Fruit fly (Drosophila melanogaster) whole organism, embryonic: Measurements from ENCODE around the gene CG15408.

ENCODE experiments used
- Awh ChIP-seq: fragments of 200-800 bp; sonication (Bioruptor generic); IDR thresholded peaks from 2 replicates; pipeline ENCODE4, ENCODE4 v1.3.6; 2022; ENCODE audit warnings: missing biosample characterization, missing genetic modification characterization
- B-H1 ChIP-seq: fragments of 200-800 bp; sonication (Bioruptor generic); IDR thresholded peaks from 3 replicates; pipeline ENCODE4 v1.3.6; 2022; ENCODE audit warnings: missing biosample characterization, missing genetic modification characterization
- BEAF-32 ChIP-seq: fragments of 200-800 bp; sonication (Bioruptor generic); optimal IDR thresholded peaks from 3 replicates; lab custom pipeline; 2017; ENCODE audit warnings: missing biosample characterization, missing genetic modification characterization, mild to moderate bottlenecking, moderate library complexity, missing genetic modification reagents
- CG10267 ChIP-seq: fragments of 200-800 bp; sonication (Bioruptor generic); optimal IDR thresholded peaks from 2 replicates; lab custom pipeline; 2018; ENCODE audit warnings: missing biosample characterization, mild to moderate bottlenecking, missing genetic modification characterization, moderate library complexity
- CG10462 ChIP-seq: fragments of 200-800 bp; sonication (Bioruptor generic); optimal IDR thresholded peaks from 2 replicates; lab custom pipeline; 2016; ENCODE audit warnings: missing biosample characterization, missing genetic modification characterization
- CG10979 ChIP-seq: fragments of 200-800 bp; sonication (Bioruptor generic); optimal IDR thresholded peaks from 2 replicates; lab custom pipeline; 2018; ENCODE audit warnings: missing biosample characterization, mild to moderate bottlenecking, missing genetic modification characterization, moderate library complexity
- CG12104 ChIP-seq: fragments of 200-800 bp; sonication (Bioruptor generic); optimal IDR thresholded peaks from 3 replicates; lab custom pipeline; 2016; ENCODE audit warnings: missing biosample characterization, missing genetic modification characterization
- CG12299 ChIP-seq: fragments of 200-800 bp; sonication (Bioruptor generic); optimal IDR thresholded peaks from 2 replicates; lab custom pipeline; 2018; ENCODE audit warnings: missing biosample characterization, mild to moderate bottlenecking, missing genetic modification characterization
- CG16779 ChIP-seq: fragments of 200-800 bp; sonication (Bioruptor generic); IDR thresholded peaks from 2 replicates; pipeline ENCODE4 v1.3.6; 2022; ENCODE audit warnings: missing biosample characterization, missing genetic modification characterization
- CG17829 ChIP-seq: fragments of 200-800 bp; optimal IDR thresholded peaks from 2 replicates; lab custom pipeline; 2019; ENCODE audit warnings: missing biosample characterization, mild to moderate bottlenecking, missing genetic modification characterization, moderate library complexity
- CG1832 ChIP-seq: fragments of 200-800 bp; sonication (Bioruptor generic); optimal IDR thresholded peaks from 2 replicates; lab custom pipeline; 2017; ENCODE audit warnings: missing biosample characterization, mild to moderate bottlenecking, missing genetic modification characterization, inconsistent platforms
- CG32772 ChIP-seq: fragments of 200-800 bp; sonication (Bioruptor generic); IDR thresholded peaks from 2 replicates; pipeline ENCODE4 v1.3.6; 2022; ENCODE audit warnings: missing biosample characterization, missing genetic modification characterization
- CG33213 ChIP-seq: fragments of 200-800 bp; sonication (Bioruptor generic); optimal IDR thresholded peaks from 3 replicates; lab custom pipeline; 2016; ENCODE audit warnings: missing biosample characterization, missing genetic modification characterization
- CG3847 ChIP-seq: fragments of 200-800 bp; sonication (Bioruptor generic); IDR thresholded peaks from 2 replicates; pipeline ENCODE4 v1.3.6; 2022; ENCODE audit warnings: missing biosample characterization, missing genetic modification characterization
- CG7556 ChIP-seq: fragments of 200-800 bp; sonication (Bioruptor generic); optimal IDR thresholded peaks from 2 replicates; lab custom pipeline; 2017; ENCODE audit warnings: missing biosample characterization, mild to moderate bottlenecking, missing genetic modification characterization
- Chrac-16 ChIP-seq: fragments of 200-800 bp; sonication (Bioruptor generic); optimal IDR thresholded peaks from 3 replicates; lab custom pipeline; 2016; ENCODE audit warnings: missing biosample characterization, missing genetic modification characterization
- Eip74EF ChIP-seq, 2 experiments: fragments of 200-800 bp in 1 of 2; fragments of >200 bp in 1 of 2; sonication (Bioruptor generic) in 1 of 2; optimal IDR thresholded peaks; 2 replicates each; lab custom pipeline; 2017 to 2019; ENCODE audit warnings: missing biosample characterization in 2 of 2, missing genetic modification characterization in 2 of 2, mild to moderate bottlenecking in 1 of 2, moderate library complexity in 1 of 2
- Ets97D ChIP-seq: fragments of 200-800 bp; sonication (Bioruptor generic); optimal IDR thresholded peaks from 3 replicates; lab custom pipeline; 2016; ENCODE audit warnings: missing biosample characterization, missing genetic modification characterization
- Hsf ChIP-seq: fragments of 200-800 bp; sonication (Bioruptor generic); optimal IDR thresholded peaks from 3 replicates; lab custom pipeline; 2016; ENCODE audit warnings: missing biosample characterization, missing genetic modification characterization
- Lhr ChIP-seq: fragments of 200-800 bp; sonication (Bioruptor generic); optimal IDR thresholded peaks from 3 replicates; lab custom pipeline; 2017; ENCODE audit warnings: mild to moderate bottlenecking, missing biosample characterization, missing genetic modification reagents, missing genetic modification characterization
- MBD-R2 ChIP-seq: fragments of 200-800 bp; sonication (Bioruptor generic); IDR thresholded peaks from 2 replicates; pipeline ENCODE4 v1.3.6; 2022; ENCODE audit warnings: missing biosample characterization, missing genetic modification characterization
- MTF-1 ChIP-seq: fragments of 200-800 bp; sonication (Bioruptor generic); optimal IDR thresholded peaks from 2 replicates; lab custom pipeline; 2018; ENCODE audit warnings: missing biosample characterization, mild to moderate bottlenecking, missing genetic modification characterization, borderline replicate concordance
- Scr ChIP-seq: fragments of 200-800 bp; sonication (Bioruptor generic); IDR thresholded peaks from 2 replicates; pipeline ENCODE4 v1.3.6; 2022; ENCODE audit warnings: missing biosample characterization, missing genetic modification characterization; ENCODE audit not compliant: partially characterized antibody
- Sry-δ ChIP-seq: fragments of 200-800 bp; sonication (Bioruptor generic); optimal IDR thresholded peaks from 2 replicates; lab custom pipeline; 2016; ENCODE audit warnings: missing biosample characterization, missing genetic modification characterization
- TFAM ChIP-seq: fragments of 200-800 bp; sonication (Bioruptor generic); optimal IDR thresholded peaks from 2 replicates; lab custom pipeline; 2017; ENCODE audit warnings: missing biosample characterization, missing genetic modification characterization, inconsistent platforms
- aop ChIP-seq: fragments of 200-800 bp; sonication (Bioruptor generic); IDR thresholded peaks from 2 replicates; pipeline ENCODE4 v1.3.6; 2022; ENCODE audit warnings: missing biosample characterization, missing genetic modification characterization
- ap ChIP-seq: fragments of 200-800 bp; sonication (Bioruptor generic); IDR thresholded peaks from 2 replicates; pipeline ENCODE4 v1.3.6; 2022; ENCODE audit warnings: missing biosample characterization, missing genetic modification characterization
- az2 ChIP-seq: fragments of 200-800 bp; sonication (Bioruptor generic); optimal IDR thresholded peaks from 3 replicates; lab custom pipeline; 2016; ENCODE audit warnings: missing biosample characterization, missing genetic modification characterization
- btn ChIP-seq: fragments of 200-800 bp; sonication (Bioruptor generic); optimal IDR thresholded peaks from 2 replicates; lab custom pipeline; 2016; ENCODE audit warnings: missing biosample characterization, missing genetic modification characterization
- cg ChIP-seq: fragments of 200-800 bp; sonication (Bioruptor generic); optimal IDR thresholded peaks from 3 replicates; lab custom pipeline; 2019; ENCODE audit warnings: missing biosample characterization, mild to moderate bottlenecking, missing genetic modification characterization, moderate library complexity
- chinmo ChIP-seq: fragments of 200-800 bp; sonication (Bioruptor generic); IDR thresholded peaks from 4 replicates; pipeline ENCODE4 v1.3.6; 2022; ENCODE audit warnings: missing biosample characterization, missing genetic modification characterization; ENCODE audit not compliant: partially characterized antibody
- cwo ChIP-seq: fragments of 200-800 bp; sonication (Bioruptor generic); optimal IDR thresholded peaks from 3 replicates; lab custom pipeline; 2017; ENCODE audit warnings: missing biosample characterization, missing genetic modification characterization, mild to moderate bottlenecking, moderate library complexity, missing genetic modification reagents
- ewg ChIP-seq: fragments of 200-800 bp; sonication (Bioruptor generic); optimal IDR thresholded peaks from 3 replicates; lab custom pipeline; 2017; ENCODE audit warnings: mild to moderate bottlenecking, missing biosample characterization, missing genetic modification reagents, missing genetic modification characterization
- eyg ChIP-seq: fragments of 200-800 bp; sonication (Bioruptor generic); optimal IDR thresholded peaks from 3 replicates; lab custom pipeline; 2016; ENCODE audit warnings: missing biosample characterization, missing genetic modification characterization
- ftz-f1 ChIP-seq: fragments of 200-800 bp; sonication (Bioruptor generic); optimal IDR thresholded peaks from 2 replicates; lab custom pipeline; 2016; ENCODE audit warnings: missing biosample characterization, missing genetic modification characterization
- grau ChIP-seq: fragments of 200-800 bp; optimal IDR thresholded peaks from 3 replicates; lab custom pipeline; 2019; ENCODE audit warnings: missing biosample characterization, mild to moderate bottlenecking, missing genetic modification characterization, moderate library complexity
- gsb-n ChIP-seq: fragments of 200-800 bp; sonication (Bioruptor generic); optimal IDR thresholded peaks from 3 replicates; lab custom pipeline; 2018; ENCODE audit warnings: missing biosample characterization, mild to moderate bottlenecking, missing genetic modification characterization
- jigr1 ChIP-seq: fragments of 200-800 bp; sonication (Bioruptor generic); IDR thresholded peaks from 3 replicates; pipeline ENCODE4 v1.3.6; 2022; ENCODE audit warnings: missing biosample characterization, missing genetic modification characterization
- mam ChIP-seq: fragments of 200-800 bp; sonication (Bioruptor generic); optimal IDR thresholded peaks from 3 replicates; lab custom pipeline; 2016; ENCODE audit warnings: missing biosample characterization, missing genetic modification characterization
- nerfin-1 ChIP-seq: fragments of 200-800 bp; sonication (Bioruptor generic); optimal IDR thresholded peaks from 3 replicates; lab custom pipeline; 2019; ENCODE audit warnings: missing biosample characterization, mild to moderate bottlenecking, missing genetic modification characterization, moderate library complexity
- pb ChIP-seq: fragments of 200-800 bp; sonication (Bioruptor generic); optimal IDR thresholded peaks from 3 replicates; lab custom pipeline; 2016; ENCODE audit warnings: missing biosample characterization, missing genetic modification characterization
- pros ChIP-seq: fragments of 200-800 bp; sonication (Bioruptor generic); optimal IDR thresholded peaks from 3 replicates; lab custom pipeline; 2019; ENCODE audit warnings: missing biosample characterization, mild to moderate bottlenecking, missing genetic modification characterization, moderate library complexity
- pzg ChIP-seq: fragments of 200-800 bp; sonication (Bioruptor generic); optimal IDR thresholded peaks from 3 replicates; lab custom pipeline; 2018; ENCODE audit warnings: missing biosample characterization, mild to moderate bottlenecking, missing genetic modification characterization, moderate library complexity
- run ChIP-seq: fragments of 200-800 bp; sonication (Bioruptor generic); optimal IDR thresholded peaks from 3 replicates; lab custom pipeline; 2018; ENCODE audit warnings: missing biosample characterization, mild to moderate bottlenecking, missing genetic modification characterization
- sd ChIP-seq: fragments of 200-800 bp; sonication (Bioruptor generic); optimal IDR thresholded peaks from 3 replicates; lab custom pipeline; 2018; ENCODE audit warnings: missing biosample characterization, mild to moderate bottlenecking, missing genetic modification characterization, moderate library complexity
- sens-2 ChIP-seq: fragments of 200-800 bp; sonication (Bioruptor generic); IDR thresholded peaks from 2 replicates; pipeline ENCODE4 v1.3.6; 2022; ENCODE audit warnings: missing biosample characterization, missing genetic modification characterization
- sug ChIP-seq: fragments of 200-800 bp; optimal IDR thresholded peaks from 2 replicates; lab custom pipeline; 2019; ENCODE audit warnings: missing biosample characterization, mild to moderate bottlenecking, missing genetic modification characterization, moderate library complexity
- tap ChIP-seq: fragments of 200-800 bp; optimal IDR thresholded peaks from 3 replicates; lab custom pipeline; 2019; ENCODE audit warnings: missing biosample characterization, mild to moderate bottlenecking, missing genetic modification characterization, moderate library complexity
- tll ChIP-seq, 2 experiments: fragments of 200-800 bp in 1 of 2; fragments of >200 bp in 1 of 2; sonication (Bioruptor generic) in 1 of 2; optimal IDR thresholded peaks; 2 replicates each; lab custom pipeline; 2017 to 2019; ENCODE audit warnings: missing biosample characterization in 2 of 2, missing genetic modification characterization in 2 of 2, mild to moderate bottlenecking in 1 of 2, moderate library complexity in 1 of 2
- trh ChIP-seq: fragments of 200-800 bp; sonication (Bioruptor generic); optimal IDR thresholded peaks from 2 replicates; lab custom pipeline; 2016; ENCODE audit warnings: missing biosample characterization, missing genetic modification characterization
- wdn ChIP-seq: fragments of 200-800 bp; sonication (Bioruptor generic); IDR thresholded peaks from 2 replicates; pipeline ENCODE4 v1.3.6; 2022; ENCODE audit warnings: missing biosample characterization, missing genetic modification characterization

CG15408 gene

DNA sequence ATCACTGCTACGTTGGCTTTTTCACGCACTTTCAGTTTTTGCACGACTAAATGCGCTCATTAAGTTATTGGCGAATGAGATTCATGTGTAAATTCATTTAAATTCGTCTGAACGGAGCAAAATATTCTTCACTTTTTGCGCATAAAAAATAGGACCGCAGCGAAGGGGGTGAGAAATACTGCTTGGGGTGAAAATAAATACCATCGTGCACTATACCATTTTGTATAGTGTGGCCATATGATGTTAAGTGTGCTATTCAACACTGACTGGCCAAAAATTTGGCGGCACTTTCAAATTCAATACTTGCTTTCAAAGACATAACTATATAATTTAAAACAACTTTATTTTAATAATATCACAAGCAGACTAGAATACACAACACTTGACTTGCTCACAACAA, 40.6 kb downstream of the CG15408 start, which contains the start of gene GramD1B (continued):
- TF ChIP-seq pzg (peak; percentile 95), pros (GFP tag; lab: Kevin White, UChicago) (no peak), CG10979 (tag; lab: Kevin White, UChicago) (no peak), BEAF-32 (GFP tag; lab: Kevin White, UChicago) (peak; percentile 49), CG16779 (GFP tag; lab: Robert Waterston, UW) (no peak), CG12104 (GFP tag; lab: Kevin White, UChicago) (no peak), CG17829 (tag; lab: Kevin White, UChicago) (peak; percentile 36), CG3847 (GFP tag; lab: Robert Waterston, UW) (peak; percentile 78), ftz-f1 (no peak), CG32772 (GFP tag; lab: Robert Waterston, UW) (no peak), CG7556 (GFP tag; lab: Kevin White, UChicago) (no peak), Lhr (GFP tag; lab: Kevin White, UChicago) (peak; percentile 47), CG12299 (tag; lab: Kevin White, UChicago) (peak; percentile 53), az2 (GFP tag; lab: Kevin White, UChicago) (no peak), mam (GFP tag; lab: Kevin White, UChicago) (no peak), Sry-δ (GFP tag; lab: Kevin White, UChicago) (peak; percentile 32), sd (no peak), CG10267 (tag; lab: Kevin White, UChicago) (peak; percentile 96), cg (GFP tag; lab: Kevin White, UChicago) (no peak), ap (no peak), wdn (GFP tag; lab: Robert Waterston, UW) (no peak), CG33213 (GFP tag; lab: Kevin White, UChicago) (peak; percentile 47), Awh (GFP tag; lab: Robert Waterston, UW) (no peak), cwo (GFP tag; lab: Kevin White, UChicago) (no peak), eyg (GFP tag; lab: Kevin White, UChicago) (no peak), Eip74EF (GFP tag; optimal IDR thresholded peaks at IDR 0.05; lab: Kevin White, UChicago) (no peak), Chrac-16 (GFP tag; lab: Kevin White, UChicago) (no peak), CG1832 (GFP tag; lab: Kevin White, UChicago) (no peak), nerfin-1 (no peak), TFAM (GFP tag; lab: Kevin White, UChicago) (no peak), Ets97D (peak; percentile 38), chinmo (GFP tag; lab: Robert Waterston, UW) (0 out of 4 replicates have a peak, but pooled peaks have one; percentile 28), sug (peak; percentile 32), jigr1 (GFP tag; lab: Robert Waterston, UW) (no peak), pb (GFP tag; lab: Kevin White, UChicago) (no peak), run (tag; lab: Kevin White, UChicago) (no peak), grau (tag; lab: Kevin White, UChicago) (peak; percentile 51), CG10462 (no peak), tap (tag; lab: Kevin White, UChicago) (no peak), MBD-R2 (GFP tag; lab: Robert Waterston, UW) (peak; percentile 43; the same call in 1 of the 2 replicates), Scr (GFP tag; lab: Robert Waterston, UW) (no peak), B-H1 (GFP tag; lab: Robert Waterston, UW) (no peak), Hsf (GFP tag; lab: Kevin White, UChicago) (no peak), btn (GFP tag; lab: Kevin White, UChicago) (no peak), aop (GFP tag; lab: Robert Waterston, UW) (no peak), tll (GFP tag; optimal IDR thresholded peaks at IDR 0.05; lab: Kevin White, UChicago) (no peak), gsb-n (tag; lab: Kevin White, UChicago) (no peak), MTF-1 (GFP tag; lab: Kevin White, UChicago) (no peak), trh (GFP tag; lab: Kevin White, UChicago) (no peak), ewg (GFP tag; lab: Kevin White, UChicago) (peak; percentile 41), sens-2 (GFP tag; lab: Robert Waterston, UW) (no peak)
